Worm (Caenorhabditis elegans): ENCODE results near the gene Y94H6A.5.

- no peak for TF ChIP-seq W03F9.2 (tag; optimal IDR thresholded peaks at IDR 0.05)
- no peak for TF ChIP-seq dao-5 (tag; optimal IDR thresholded peaks at IDR 0.05)
- no peak for TF ChIP-seq him-1 (tag; optimal IDR thresholded peaks at IDR 0.05)
These were observed 1.9 kb upstream of the Y94H6A.5 start for ce11 chrIV:2705675-2706074.

All from whole organism, L4/young adult.